Fruit fly (Drosophila melanogaster): Measurements from ENCODE around the gene alphaTub67C.

DNA sequence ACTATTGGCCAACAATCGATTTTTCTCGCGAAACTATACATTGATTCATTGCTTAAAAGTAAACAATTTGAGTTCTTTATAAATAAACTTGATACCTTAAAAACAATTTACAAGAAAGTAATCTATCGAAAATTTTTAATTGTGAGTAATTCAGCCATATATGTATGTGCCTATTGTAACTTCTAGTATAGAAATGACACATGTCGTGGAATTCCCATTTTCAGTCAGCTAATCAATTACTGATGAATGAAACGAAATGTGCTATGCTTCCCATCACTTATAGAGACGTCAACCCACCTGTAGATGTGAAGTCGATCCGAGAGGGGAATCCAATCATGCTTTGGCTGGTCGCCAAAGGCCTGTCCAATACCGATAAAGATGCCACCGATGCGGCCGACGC, 30.1 kb downstream of the alphaTub67C start:
- TF ChIP-seq ttk (optimal IDR thresholded peaks at IDR 0.05) (no peak), psq (optimal IDR thresholded peaks at IDR 0.05) (no peak), Myc (optimal IDR thresholded peaks at IDR 0.05) (no peak), Sin3A (optimal IDR thresholded peaks at IDR 0.05) (no peak), insv (optimal IDR thresholded peaks at IDR 0.05) (no peak), h (optimal IDR thresholded peaks at IDR 0.05) (no peak)

Measured in Kc167 (cell line).